Worm (Caenorhabditis elegans) whole organism, young adult: ENCODE results near the gene cin-4.

Experiments used
- B0336.3 ChIP-seq: fragments of 200-800 bp; sonication (Bioruptor generic); IDR thresholded peaks from 2 replicates; pipeline ENCODE4 v1.3.6; 2022; ENCODE audit warnings: missing genetic modification characterization, missing compliant biosample characterization
- madf-6 ChIP-seq: fragments of 200-800 bp; sonication (Bioruptor generic); IDR thresholded peaks from 2 replicates; pipeline ENCODE4 v1.3.6; 2022; ENCODE audit warnings: missing genetic modification reagents, missing genetic modification characterization, missing compliant biosample characterization
- tlf-1 ChIP-seq: fragments of 200-800 bp; sonication (Bioruptor generic); optimal IDR thresholded peaks from 2 replicates; lab custom pipeline; 2018; ENCODE audit warnings: mild to moderate bottlenecking, missing genetic modification characterization, missing compliant biosample characterization

ce11 chrII:7054987-7055386 is 16.9 kb downstream of the cin-4 start, which contains the start of gene ZK1127.3:
- TF ChIP-seq tlf-1 (no peak), madf-6 (no peak), B0336.3 (GFP tag; lab: Robert Waterston, UW) (no peak)
